Fruit fly (Drosophila melanogaster) whole organism, wandering third instar larva: ENCODE measurements around the gene Jon99Fii.

Experiments used
- Dfd ChIP-seq: fragments of >200 bp; optimal IDR thresholded peaks from 2 replicates; lab custom pipeline; 2017; ENCODE audit warnings: missing biosample characterization, missing genetic modification characterization
- Hr78 ChIP-seq: fragments of >200 bp; optimal IDR thresholded peaks from 2 replicates; lab custom pipeline; 2017; ENCODE audit warnings: missing biosample characterization, missing genetic modification characterization
- Jra ChIP-seq: sonication (Bioruptor generic); optimal IDR thresholded peaks from 2 replicates; lab custom pipeline; 2016; ENCODE audit warnings: missing biosample characterization, missing genetic modification characterization
- N ChIP-seq: fragments of >200 bp; optimal IDR thresholded peaks from 2 replicates; lab custom pipeline; 2018; ENCODE audit warnings: missing biosample characterization, missing external identifiers, missing genetic modification characterization
- OdsH ChIP-seq: fragments of 200-800 bp; sonication (Bioruptor generic); optimal IDR thresholded peaks from 2 replicates; lab custom pipeline; 2016; ENCODE audit warnings: missing biosample characterization, mild to moderate bottlenecking, missing genetic modification characterization
- br ChIP-seq: fragments of 200-800 bp; sonication (Bioruptor generic); optimal IDR thresholded peaks from 2 replicates; lab custom pipeline; 2016; ENCODE audit warnings: missing biosample characterization, missing genetic modification characterization
- brk ChIP-seq: fragments of 200-800 bp; sonication (Bioruptor generic); optimal IDR thresholded peaks from 2 replicates; lab custom pipeline; 2016; ENCODE audit warnings: missing biosample characterization, mild to moderate bottlenecking, missing genetic modification characterization
- ey ChIP-seq: fragments of 200-800 bp; sonication (Bioruptor generic); optimal IDR thresholded peaks from 2 replicates; lab custom pipeline; 2016; ENCODE audit warnings: missing biosample characterization, missing genetic modification characterization
- usp ChIP-seq: fragments of >200 bp; optimal IDR thresholded peaks from 2 replicates; lab custom pipeline; 2017; ENCODE audit warnings: missing biosample characterization, missing genetic modification characterization

dm6 chr3R:30500226-30500625, 12.5 kb upstream of the Jon99Fii start, which contains the start of gene PH4alphaNE1:
- TF ChIP-seq br (GFP tag; lab: Kevin White, UChicago) (no peak), ey (GFP tag; lab: Kevin White, UChicago) (no peak), usp (GFP tag; lab: Kevin White, UChicago) (no peak), OdsH (GFP tag; lab: Kevin White, UChicago) (no peak), brk (GFP tag; lab: Kevin White, UChicago) (no peak), Dfd (GFP tag; lab: Kevin White, UChicago) (no peak), N (GFP tag; lab: Kevin White, UChicago) (no peak), Hr78 (GFP tag; lab: Kevin White, UChicago) (no peak), Jra (no peak)
